Worm (Caenorhabditis elegans): ENCODE results near the gene unc-31.

- TF ChIP-seq ama-1 (optimal IDR thresholded peaks at IDR 0.05) (no peak), hmbx-1 (tag; optimal IDR thresholded peaks at IDR 0.05) (no peak), flt-1 (GFP tag; IDR thresholded peaks at IDR 0.05) (no peak), scrt-1 (GFP tag; IDR thresholded peaks at IDR 0.05) (no peak), ets-7 (tag; optimal IDR thresholded peaks at IDR 0.05) (peak; percentile 19), ceh-36 (tag; optimal IDR thresholded peaks at IDR 0.05) (no peak), tra-4 (tag; optimal IDR thresholded peaks at IDR 0.05) (no peak)
Measured at ce11 chrIV:12724641-12725040, 49.0 kb upstream of the unc-31 start, which contains the start of the genes T23F6.3 and rbd-1.

Measured in whole organism, early embryonic.